Fruit fly (Drosophila melanogaster): ENCODE data around the gene CG3062.
A peak's percentile ranks its signal among the peaks of the same experiment; 100 is the strongest.

The CG3062 gene

dm6 chrX:4684444-4684924, 39.8 kb upstream of the CG3062 start (continued):
- peak; percentile 66 for TF ChIP-seq tup (GFP tag; optimal IDR thresholded peaks at IDR 0.05)
- peak; percentile 86 for TF ChIP-seq Xbp1 (GFP tag; optimal IDR thresholded peaks at IDR 0.05)
- TF ChIP-seq CG7963 (GFP tag; IDR thresholded peaks at IDR 0.05; ENCODE audit: partially characterized antibody), result peak; percentile 74; the same call in 2 of the 3 replicates
- peak; percentile 75 for TF ChIP-seq slp2 (GFP tag; optimal IDR thresholded peaks at IDR 0.05)
- TF ChIP-seq CG18619 (GFP tag; optimal IDR thresholded peaks at IDR 0.05), result peak; percentile 78
- TF ChIP-seq Kr (GFP tag; optimal IDR thresholded peaks at IDR 0.05), result no peak
- TF ChIP-seq CG6689 (GFP tag; IDR thresholded peaks at IDR 0.05), result peak; percentile 86
- peak; percentile 80 for TF ChIP-seq stc (GFP tag; IDR thresholded peaks at IDR 0.05)
- TF ChIP-seq en (GFP tag; optimal IDR thresholded peaks at IDR 0.05), result peak; percentile 46
- peak; percentile 57 for TF ChIP-seq exex (tag; optimal IDR thresholded peaks at IDR 0.05)
- no peak for TF ChIP-seq CkIIα-i1 (GFP tag; IDR thresholded peaks at IDR 0.05)
- TF ChIP-seq CG7357 (GFP tag; IDR thresholded peaks at IDR 0.05), result peak; percentile 77
- TF ChIP-seq abd-A (tag; optimal IDR thresholded peaks at IDR 0.05), result peak; percentile 97
- TF ChIP-seq dati (GFP tag; IDR thresholded peaks at IDR 0.05), result peak; percentile 56; the same call in 1 of the 2 replicates
- TF ChIP-seq cas (GFP tag; IDR thresholded peaks at IDR 0.05), result peak; percentile 85
- peak; percentile 88 for TF ChIP-seq CG4730 (GFP tag; IDR thresholded peaks at IDR 0.05)
- no peak for TF ChIP-seq CG10431 (GFP tag; optimal IDR thresholded peaks at IDR 0.05)
- TF ChIP-seq hb (GFP tag; IDR thresholded peaks at IDR 0.05; ENCODE audit: partially characterized antibody), result peak; percentile 77; the same call in 2 of the 3 replicates
- peak; percentile 86 for TF ChIP-seq bowl (GFP tag; IDR thresholded peaks at IDR 0.05)
- peak; percentile 93 for TF ChIP-seq HLH54F (GFP tag; optimal IDR thresholded peaks at IDR 0.05)
- TF ChIP-seq CG4360 (GFP tag; IDR thresholded peaks at IDR 0.05), result peak; percentile 51
- TF ChIP-seq prd (optimal IDR thresholded peaks at IDR 0.05), result no peak
- TF ChIP-seq prd (GFP tag; IDR thresholded peaks at IDR 0.05), result peak; percentile 93
- peak; percentile 34 for TF ChIP-seq ATbp (GFP tag; optimal IDR thresholded peaks at IDR 0.05)
- peak; percentile 40 for TF ChIP-seq CG5180 (GFP tag; optimal IDR thresholded peaks at IDR 0.05)
- TF ChIP-seq PHDP (tag; optimal IDR thresholded peaks at IDR 0.05), result peak; percentile 82
- TF ChIP-seq jing (GFP tag; optimal IDR thresholded peaks at IDR 0.05), result no peak
- TF ChIP-seq CTCF (GFP tag; optimal IDR thresholded peaks at IDR 0.05), result peak; percentile 9
- peak; percentile 46; the same call in 1 of the 2 replicates for TF ChIP-seq Ravus (GFP tag; IDR thresholded peaks at IDR 0.05)
- 0 out of 3 replicates have a peak, but pooled peaks have one; percentile 56 for TF ChIP-seq CG2199 (GFP tag; IDR thresholded peaks at IDR 0.05)
- TF ChIP-seq ab (GFP tag; optimal IDR thresholded peaks at IDR 0.05), result peak; percentile 69
- peak; percentile 90 for TF ChIP-seq CG7372 (GFP tag; IDR thresholded peaks at IDR 0.05)
- peak; percentile 80 for TF ChIP-seq CG8924 (tag; optimal IDR thresholded peaks at IDR 0.05)
- TF ChIP-seq sima (GFP tag; optimal IDR thresholded peaks at IDR 0.05), result no peak
- peak; percentile 83 for TF ChIP-seq Dip3 (GFP tag; optimal IDR thresholded peaks at IDR 0.05)
- TF ChIP-seq CG18011 (GFP tag; optimal IDR thresholded peaks at IDR 0.05), result peak; percentile 71
- TF ChIP-seq MTF-1 (GFP tag; optimal IDR thresholded peaks at IDR 0.05; ENCODE audit: borderline replicate concordance), result peak; percentile 54
- TF ChIP-seq zfh2 (GFP tag; optimal IDR thresholded peaks at IDR 0.05), result peak; percentile 92
- peak; percentile 85 for TF ChIP-seq chn (GFP tag; optimal IDR thresholded peaks at IDR 0.05)
- peak; percentile 80 for TF ChIP-seq inv (GFP tag; IDR thresholded peaks at IDR 0.05; ENCODE audit: partially characterized antibody)
- TF ChIP-seq lmd (GFP tag; IDR thresholded peaks at IDR 0.05), result peak; percentile 92
- peak; percentile 61 for TF ChIP-seq CG3995 (GFP tag; optimal IDR thresholded peaks at IDR 0.05)
- peak; percentile 76 for TF ChIP-seq CG8290 (GFP tag; optimal IDR thresholded peaks at IDR 0.05)
- peak; percentile 8 to 97 for TF ChIP-seq CG8290 (tag; optimal IDR thresholded peaks at IDR 0.05)
- TF ChIP-seq CG15696 (tag; optimal IDR thresholded peaks at IDR 0.05), result peak; percentile 61
- no peak for TF ChIP-seq Hmx (GFP tag; optimal IDR thresholded peaks at IDR 0.05)
- peak; percentile 85 for TF ChIP-seq repo (GFP tag; optimal IDR thresholded peaks at IDR 0.05)
- TF ChIP-seq NfI (GFP tag; optimal IDR thresholded peaks at IDR 0.05), result peak; percentile 85
- TF ChIP-seq Spps (tag; optimal IDR thresholded peaks at IDR 0.05), result peak; percentile 11
- TF ChIP-seq CG17829 (tag; optimal IDR thresholded peaks at IDR 0.05), result peak; percentile 77
- TF ChIP-seq Mes4 (GFP tag; optimal IDR thresholded peaks at IDR 0.05), result peak; percentile 46
- TF ChIP-seq CG18764 (GFP tag; optimal IDR thresholded peaks at IDR 0.05), result peak; percentile 75

Measured in whole organism, embryonic.